Fruit fly (Drosophila melanogaster) whole organism, adult: ENCODE measurements around the gene uncNacbeta.

ENCODE experiments used
- Hr96 ChIP-seq: fragments of 200-800 bp; sonication (Bioruptor generic); optimal IDR thresholded peaks from 2 replicates; lab custom pipeline; 2016; ENCODE audit warnings: missing biosample characterization, missing genetic modification characterization
- cnc ChIP-seq, 2 experiments: fragments of >200 bp; optimal IDR thresholded peaks; 2 replicates each; lab custom pipeline; 2017

DNA sequence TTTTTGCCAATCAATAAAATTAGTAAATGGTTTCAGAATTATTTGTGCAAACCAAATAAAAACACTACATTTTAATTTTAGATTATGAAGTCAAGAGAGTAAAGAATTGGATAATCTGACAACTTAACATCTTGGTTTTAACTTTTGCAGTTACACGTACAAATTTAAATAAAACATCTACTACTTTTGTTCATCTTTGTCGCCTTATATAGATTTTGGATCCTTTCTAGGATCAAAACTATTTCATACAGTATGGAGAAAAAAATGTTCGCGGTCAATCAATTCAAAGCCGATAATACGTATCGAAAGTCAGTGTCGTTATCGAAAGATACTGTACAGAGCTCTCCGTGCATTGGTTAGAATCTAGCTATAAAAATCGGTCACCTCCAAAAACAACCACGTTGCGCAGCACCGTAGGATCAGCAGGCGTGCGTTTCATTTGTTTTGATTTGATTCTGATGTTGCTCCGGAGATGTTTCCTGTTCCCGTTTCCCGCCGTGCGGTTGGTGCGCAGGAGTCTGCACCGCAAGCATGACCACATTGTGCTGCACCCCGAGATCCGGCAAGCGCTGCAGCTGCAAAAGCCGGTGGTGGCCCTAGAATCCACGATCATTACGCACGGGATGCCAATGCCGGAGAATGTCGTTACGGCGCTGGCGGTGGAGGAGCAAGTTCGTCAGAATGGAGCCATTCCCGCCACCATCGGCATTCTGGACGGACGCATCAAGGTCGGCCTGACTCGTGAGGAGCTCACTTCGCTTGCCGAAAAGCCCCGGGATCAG, at the start of gene uncNacbeta, which contains the start of gene CG2794:
- TF ChIP-seq cnc (optimal IDR thresholded peaks at IDR 0.05; lab: Kevin White, UChicago) (no peak), Hr96 (no peak)
